Worm (Caenorhabditis elegans) whole organism, L2 larva: ENCODE data around the gene F58E1.13.

Source experiments
- ama-1 ChIP-seq: fragments of 150-350 bp; optimal IDR thresholded peaks from 2 replicates; lab custom pipeline; 2018; ENCODE audit warnings: inconsistent platforms
- egl-27 ChIP-seq: sonication (generic microtip); optimal IDR thresholded peaks from 3 replicates; lab custom pipeline; 2017; ENCODE audit warnings: missing biosample characterization, missing genetic modification reagents, missing genetic modification characterization
- lin-39 ChIP-seq: fragments of 150-350 bp; optimal IDR thresholded peaks from 2 replicates; lab custom pipeline; 2014; ENCODE audit warnings: missing biosample characterization, missing genetic modification reagents, missing genetic modification characterization
- lsy-2 ChIP-seq, 2 experiments: fragments of 150-350 bp in 1 of 2; sonication (generic microtip) in 1 of 2; optimal IDR thresholded peaks; 2 replicates each; lab custom pipeline; 2014 to 2017; ENCODE audit warnings: missing biosample characterization in 2 of 2, missing genetic modification characterization in 2 of 2
- mdl-1 ChIP-seq, 2 experiments: fragments of 150-350 bp in 1 of 2; sonication (generic microtip) in 1 of 2; optimal IDR thresholded peaks; 2 replicates each; lab custom pipeline; 2017; ENCODE audit warnings: missing biosample characterization in 2 of 2, missing genetic modification characterization in 2 of 2
- nhr-12 ChIP-seq: fragments of 150-350 bp; optimal IDR thresholded peaks from 2 replicates; lab custom pipeline; 2014; ENCODE audit warnings: missing biosample characterization, missing genetic modification characterization
- peb-1 ChIP-seq: fragments of 150-350 bp; optimal IDR thresholded peaks from 2 replicates; lab custom pipeline; 2014; ENCODE audit warnings: missing biosample characterization, missing genetic modification characterization

DNA sequence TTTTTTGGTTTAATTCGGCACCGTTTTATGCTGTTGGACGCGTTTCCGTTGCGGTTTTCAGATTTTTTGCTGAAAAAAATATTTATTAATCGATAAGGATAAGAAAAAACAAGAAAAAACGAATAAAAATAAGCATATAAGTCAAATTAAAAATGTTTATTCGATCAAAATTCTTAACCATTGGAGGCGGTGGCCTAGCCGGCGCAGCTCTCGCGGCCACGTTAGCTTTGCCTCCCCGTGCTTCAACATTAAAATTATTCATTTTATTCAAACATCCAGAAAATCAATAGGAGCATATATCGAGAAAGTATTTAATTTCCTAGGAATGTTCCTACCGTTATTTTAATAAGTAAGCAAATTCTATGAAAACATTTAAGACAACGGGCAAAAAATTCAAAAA, 32.8 kb downstream of the F58E1.13 start, which contains the start of gene ZC204.14:
- peak in 1 of 2 experiments; percentile 41 for TF ChIP-seq lsy-2 (tag; optimal IDR thresholded peaks at IDR 0.05; lab: Kevin White, UChicago)
- TF ChIP-seq egl-27 (tag; lab: Kevin White, UChicago) = no peak
- TF ChIP-seq nhr-12 = no peak
- TF ChIP-seq lin-39 (tag; lab: Kevin White, UChicago) = no peak
- no peak for TF ChIP-seq peb-1 (tag; lab: Kevin White, UChicago)
- no peak for TF ChIP-seq ama-1
- TF ChIP-seq mdl-1 (tag; optimal IDR thresholded peaks at IDR 0.05; lab: Kevin White, UChicago) = no peak
